Worm (Caenorhabditis elegans) whole organism, mixed stage, embryonic: Measurements from ENCODE around the gene nas-21.
"Not testable (repeated sequence)": the region's sequence is repeated elsewhere in the genome, so short reads cannot be mapped to it uniquely, and the experiment has no call there.

Experiments used
- bed-3 ChIP-seq: fragments of 200-800 bp; sonication (Bioruptor generic); optimal IDR thresholded peaks from 3 replicates; lab custom pipeline; 2018; ENCODE audit warnings: mild to moderate bottlenecking, missing genetic modification characterization, moderate library complexity, missing compliant biosample characterization
- blmp-1 ChIP-seq: fragments of 150-350 bp; optimal IDR thresholded peaks from 2 replicates; lab custom pipeline; 2014; ENCODE audit warnings: missing biosample characterization, missing genetic modification characterization
- ceh-39 ChIP-seq: fragments of 150-350 bp; optimal IDR thresholded peaks from 2 replicates; lab custom pipeline; 2014; ENCODE audit warnings: missing biosample characterization, missing genetic modification characterization
- ceh-83 ChIP-seq: fragments of 200-800 bp; sonication (Bioruptor generic); optimal IDR thresholded peaks from 2 replicates; lab custom pipeline; 2018; ENCODE audit warnings: mild to moderate bottlenecking, missing genetic modification characterization, missing compliant biosample characterization
- cnd-1 ChIP-seq: fragments of 200-800 bp; sonication (Bioruptor generic); optimal IDR thresholded peaks from 2 replicates; lab custom pipeline; 2018; ENCODE audit warnings: mild to moderate bottlenecking, missing genetic modification characterization, missing compliant biosample characterization
- drap-1 ChIP-seq: fragments of 200-800 bp; sonication (Bioruptor generic); optimal IDR thresholded peaks from 3 replicates; lab custom pipeline; 2018; ENCODE audit warnings: mild to moderate bottlenecking, missing genetic modification characterization, missing compliant biosample characterization
- elt-1 ChIP-seq: sonication (generic microtip); optimal IDR thresholded peaks from 2 replicates; lab custom pipeline; 2017; ENCODE audit warnings: missing genetic modification characterization, mild to moderate bottlenecking, missing compliant biosample characterization, antibody characterized with exemption, moderate library complexity, borderline replicate concordance; ENCODE audit not compliant: insufficient read depth
- elt-3 ChIP-seq: fragments of 150-350 bp; optimal IDR thresholded peaks from 2 replicates; lab custom pipeline; 2014; ENCODE audit warnings: missing biosample characterization, missing genetic modification characterization
- ham-2 ChIP-seq: fragments of 200-800 bp; sonication (Bioruptor generic); optimal IDR thresholded peaks from 2 replicates; lab custom pipeline; 2018; ENCODE audit warnings: mild to moderate bottlenecking, missing genetic modification characterization, missing compliant biosample characterization
- hlh-1 ChIP-seq: fragments of 150-350 bp; optimal IDR thresholded peaks from 2 replicates; lab custom pipeline; 2014; ENCODE audit warnings: missing biosample characterization, missing genetic modification reagents, missing genetic modification characterization
- lin-13 ChIP-seq: fragments of 150-350 bp; optimal IDR thresholded peaks from 2 replicates; lab custom pipeline; 2014; ENCODE audit warnings: missing biosample characterization, missing genetic modification characterization
- mab-5 ChIP-seq: fragments of 150-350 bp; optimal IDR thresholded peaks from 2 replicates; lab custom pipeline; 2014; ENCODE audit warnings: missing biosample characterization, missing genetic modification characterization
- mep-1 ChIP-seq: fragments of 150-350 bp; optimal IDR thresholded peaks from 2 replicates; lab custom pipeline; 2017; ENCODE audit warnings: missing biosample characterization, missing genetic modification reagents, missing genetic modification characterization, inconsistent platforms
- nhr-12 ChIP-seq: fragments of 150-350 bp; optimal IDR thresholded peaks from 2 replicates; lab custom pipeline; 2014; ENCODE audit warnings: missing biosample characterization, missing genetic modification characterization
- nhr-237 ChIP-seq: fragments of 150-350 bp; optimal IDR thresholded peaks from 2 replicates; lab custom pipeline; 2014; ENCODE audit warnings: missing biosample characterization, missing genetic modification characterization
- nhr-28 ChIP-seq: fragments of 150-350 bp; optimal IDR thresholded peaks from 2 replicates; lab custom pipeline; 2014; ENCODE audit warnings: missing biosample characterization, missing genetic modification characterization
- nhr-76 ChIP-seq: sonication (generic microtip); optimal IDR thresholded peaks from 2 replicates; lab custom pipeline; 2017; ENCODE audit warnings: missing biosample characterization, missing genetic modification characterization
- pha-4 ChIP-seq: fragments of 150-350 bp; optimal IDR thresholded peaks from 2 replicates; lab custom pipeline; 2018; ENCODE audit warnings: missing biosample characterization, missing genetic modification reagents, missing genetic modification characterization
- sem-2 ChIP-seq: fragments of 200-800 bp; sonication (Bioruptor generic); optimal IDR thresholded peaks from 2 replicates; lab custom pipeline; 2018; ENCODE audit warnings: mild to moderate bottlenecking, missing genetic modification characterization, missing compliant biosample characterization
- snpc-4 ChIP-seq: fragments of 150-350 bp; optimal IDR thresholded peaks from 2 replicates; lab custom pipeline; 2014; ENCODE audit warnings: missing biosample characterization, missing genetic modification characterization
- sptf-1 ChIP-seq: sonication (generic microtip); optimal IDR thresholded peaks from 2 replicates; lab custom pipeline; 2017; ENCODE audit warnings: mild to moderate bottlenecking, missing genetic modification characterization, moderate library complexity, missing compliant biosample characterization
- tbx-8 ChIP-seq: fragments of 200-800 bp; sonication (Bioruptor generic); optimal IDR thresholded peaks from 2 replicates; lab custom pipeline; 2018; ENCODE audit warnings: mild to moderate bottlenecking, missing genetic modification characterization, moderate library complexity, missing compliant biosample characterization
- unc-120 ChIP-seq: sonication (generic microtip); optimal IDR thresholded peaks from 2 replicates; lab custom pipeline; 2017; ENCODE audit warnings: missing genetic modification characterization, missing compliant biosample characterization; ENCODE audit not compliant: poor library complexity, severe bottlenecking
- unc-62 ChIP-seq: fragments of 150-350 bp; optimal IDR thresholded peaks from 2 replicates; lab custom pipeline; 2014; ENCODE audit warnings: missing biosample characterization, missing genetic modification reagents, missing genetic modification characterization
- zip-8 ChIP-seq: fragments of 150-350 bp; optimal IDR thresholded peaks from 2 replicates; lab custom pipeline; 2014; ENCODE audit warnings: missing biosample characterization, missing genetic modification characterization
- ztf-11 ChIP-seq: fragments of 150-350 bp; optimal IDR thresholded peaks from 2 replicates; lab custom pipeline; 2014; ENCODE audit warnings: missing biosample characterization, missing genetic modification characterization

nas-21 gene

ce11 chrV:11475638-11476037 is 3.3 kb downstream of the nas-21 start, which contains the start of gene T11F9.7:
Gene T11F9.7, plus strand, starts transcription at chrV:11475938.
- TF ChIP-seq elt-3 (tag; lab: Kevin White, UChicago); hlh-1 (tag; lab: Kevin White, UChicago); tbx-8 (GFP tag; lab: Kevin White, UChicago): not testable (repeated sequence)

ce11 chrV:11479406-11479805 is 7.0 kb downstream of the nas-21 start, which contains the start of gene T11F9.22:
Gene T11F9.22, plus strand, starts transcription at chrV:11479706.
- TF ChIP-seq nhr-76 (tag; lab: Kevin White, UChicago): no peak
- TF ChIP-seq nhr-237 (tag; lab: Kevin White, UChicago): no peak
- no peak for TF ChIP-seq nhr-12 (tag; lab: Kevin White, UChicago)
- no peak for TF ChIP-seq blmp-1 (tag; lab: Kevin White, UChicago)
- TF ChIP-seq ceh-83 (GFP tag; lab: Kevin White, UChicago): no peak
- TF ChIP-seq sptf-1 (tag; lab: Kevin White, UChicago): no peak
- TF ChIP-seq nhr-28: no peak
- TF ChIP-seq zip-8 (tag; lab: Kevin White, UChicago): no peak
- no peak for TF ChIP-seq ham-2 (GFP tag; lab: Kevin White, UChicago)
- no peak for TF ChIP-seq unc-120
- TF ChIP-seq tbx-8 (GFP tag; lab: Kevin White, UChicago): no peak
- TF ChIP-seq unc-62 (GFP tag; lab: Kevin White, UChicago): no peak
- no peak for TF ChIP-seq elt-3 (tag; lab: Kevin White, UChicago)
- TF ChIP-seq cnd-1 (tag; lab: Kevin White, UChicago): no peak
- TF ChIP-seq sem-2 (GFP tag; lab: Kevin White, UChicago): no peak
- no peak for TF ChIP-seq pha-4 (tag; lab: Kevin White, UChicago)
- TF ChIP-seq snpc-4 (tag; lab: Kevin White, UChicago): no peak

- not testable (repeated sequence) for TF ChIP-seq sem-2 (GFP tag; lab: Kevin White, UChicago); ceh-39 (tag; lab: Kevin White, UChicago); elt-3 (tag; lab: Kevin White, UChicago)
Observed at ce11 chrV:11480734-11481133, 8.4 kb downstream of the nas-21 start, which contains the start of gene T11F9.14. Gene T11F9.14, minus strand, starts transcription at chrV:11480834.

DNA sequence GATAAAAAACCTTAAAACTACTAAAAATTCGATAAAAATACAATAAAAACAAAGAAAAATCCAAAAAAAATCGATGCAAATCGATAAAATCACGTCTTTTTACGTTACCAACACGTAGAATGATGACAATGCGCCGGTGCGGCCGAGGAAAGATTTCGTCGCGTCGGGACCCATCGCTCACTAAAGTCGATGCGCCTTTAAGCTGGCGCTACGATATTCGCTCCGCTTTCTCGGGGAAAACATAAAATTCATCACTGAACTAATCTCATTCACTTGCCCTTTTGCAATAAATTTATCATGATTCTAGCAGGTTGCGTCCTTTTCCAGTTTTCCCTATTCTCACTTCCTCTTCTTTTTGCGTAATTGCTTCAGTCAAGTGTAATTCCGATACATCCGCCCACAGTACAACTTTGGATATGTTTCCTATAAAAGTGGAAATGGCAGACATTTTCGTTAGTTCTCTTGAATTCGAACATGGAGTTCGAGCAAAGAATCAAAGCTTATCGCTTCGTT is 11.3 kb downstream of the nas-21 start, which contains the start of gene col-157:
TSS of gene col-157 (plus strand) at position 463 of the 513 bp plus-strand sequence.
- not testable (repeated sequence) for TF ChIP-seq cnd-1, elt-1, blmp-1 (tag; lab: Kevin White, UChicago)
- TF ChIP-seq, all 35 proteins: peak for 0; not testable (repeated sequence) for 35

DNA sequence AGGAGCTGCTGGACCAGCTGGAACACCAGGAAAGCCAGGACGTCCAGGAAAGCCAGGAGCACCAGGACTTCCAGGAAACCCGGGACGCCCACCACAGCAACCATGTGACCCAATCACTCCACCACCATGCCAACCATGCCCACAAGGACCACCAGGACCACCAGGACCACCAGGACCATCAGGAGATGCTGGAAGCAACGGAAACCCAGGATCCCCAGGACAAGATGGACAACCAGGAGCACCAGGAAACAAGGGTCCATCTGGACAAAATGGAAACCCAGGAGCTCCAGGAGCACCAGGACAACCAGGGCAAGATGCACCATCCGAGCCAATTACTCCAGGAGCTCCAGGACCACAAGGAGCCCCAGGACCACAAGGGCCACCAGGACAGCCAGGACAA is 12.0 kb downstream of the nas-21 start:
- no peak for TF ChIP-seq elt-1 (tag; lab: Kevin White, UChicago)
- TF ChIP-seq cnd-1 (tag; lab: Kevin White, UChicago): no peak
- TF ChIP-seq nhr-76 (tag; lab: Kevin White, UChicago): no peak
- no peak for TF ChIP-seq lin-13 (tag; lab: Kevin White, UChicago)
- TF ChIP-seq nhr-28: no peak
- TF ChIP-seq hlh-1 (tag; lab: Kevin White, UChicago): no peak
- TF ChIP-seq ztf-11 (tag; lab: Kevin White, UChicago): no peak
- no peak for TF ChIP-seq ceh-83 (GFP tag; lab: Kevin White, UChicago)
- TF ChIP-seq drap-1 (GFP tag; lab: Kevin White, UChicago): no peak
- no peak for TF ChIP-seq mep-1 (tag; lab: Kevin White, UChicago)
- TF ChIP-seq nhr-237 (tag; lab: Kevin White, UChicago): no peak

DNA sequence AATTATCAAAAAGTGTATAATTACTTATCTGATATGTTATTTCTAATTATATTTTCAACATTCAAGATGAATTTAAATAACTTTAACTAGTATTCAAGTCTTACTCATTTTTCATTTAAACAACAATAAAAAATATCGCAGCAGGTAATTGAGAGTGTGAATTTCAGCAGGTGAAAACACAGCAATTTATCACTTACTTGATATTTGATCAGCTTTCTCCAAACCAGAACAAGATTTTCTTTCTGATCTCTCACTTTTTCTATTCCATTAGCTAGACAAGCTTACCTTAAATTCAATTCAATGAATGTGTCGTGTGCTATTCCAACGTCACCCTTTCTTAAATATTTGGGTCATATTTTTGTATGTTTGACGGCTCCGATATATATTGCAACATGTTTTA is 13.2 kb downstream of the nas-21 start, which contains the start of gene srh-1:
TSS of gene srh-1 (plus strand) at position 301 of the 400 bp plus-strand sequence.
- TF ChIP-seq unc-120 (no peak), nhr-237 (tag; lab: Kevin White, UChicago) (no peak), ham-2 (GFP tag; lab: Kevin White, UChicago) (no peak), mab-5 (tag; lab: Kevin White, UChicago) (no peak), bed-3 (GFP tag; lab: Kevin White, UChicago) (no peak), cnd-1 (tag; lab: Kevin White, UChicago) (no peak), elt-1 (tag; lab: Kevin White, UChicago) (no peak)
